Fruit fly (Drosophila melanogaster) whole organism, embryonic: Measurements from ENCODE around the gene IKKepsilon.

Experiments
- Atf3 ChIP-seq: fragments of 200-800 bp; sonication (Bioruptor generic); optimal IDR thresholded peaks from 3 replicates; lab custom pipeline; 2016; ENCODE audit warnings: missing biosample characterization, missing genetic modification characterization
- Bteb2 ChIP-seq: fragments of 200-800 bp; sonication (Bioruptor generic); optimal IDR thresholded peaks from 2 replicates; lab custom pipeline; 2016; ENCODE audit warnings: missing biosample characterization, missing genetic modification characterization
- CG10274 ChIP-seq: fragments of 200-800 bp; sonication (Bioruptor generic); optimal IDR thresholded peaks from 3 replicates; lab custom pipeline; 2017; ENCODE audit warnings: missing biosample characterization, mild to moderate bottlenecking, missing genetic modification characterization
- CG11456 ChIP-seq: fragments of 200-800 bp; sonication (Bioruptor generic); IDR thresholded peaks from 3 replicates; pipeline ENCODE4 v1.3.6; 2022; ENCODE audit warnings: missing biosample characterization, missing genetic modification characterization
- CG12391 ChIP-seq: fragments of 200-800 bp; sonication (Bioruptor generic); optimal IDR thresholded peaks from 3 replicates; lab custom pipeline; 2018; ENCODE audit warnings: missing biosample characterization, mild to moderate bottlenecking, missing genetic modification characterization, moderate library complexity
- CG13775 ChIP-seq: fragments of 200-800 bp; sonication (Bioruptor generic); optimal IDR thresholded peaks from 3 replicates; lab custom pipeline; 2017; ENCODE audit warnings: missing biosample characterization, mild to moderate bottlenecking, missing genetic modification characterization
- CG15073 ChIP-seq: fragments of 200-800 bp; sonication (Bioruptor generic); optimal IDR thresholded peaks from 2 replicates; lab custom pipeline; 2016; ENCODE audit warnings: missing biosample characterization, missing genetic modification characterization
- CG15601 ChIP-seq: fragments of 200-800 bp; sonication (Bioruptor generic); optimal IDR thresholded peaks from 3 replicates; lab custom pipeline; 2019; ENCODE audit warnings: missing biosample characterization, mild to moderate bottlenecking, missing genetic modification characterization, moderate library complexity
- CG17568 ChIP-seq: fragments of 200-800 bp; sonication (Bioruptor generic); optimal IDR thresholded peaks from 2 replicates; lab custom pipeline; 2018; ENCODE audit warnings: missing biosample characterization, mild to moderate bottlenecking, missing genetic modification characterization, moderate library complexity
- CG1792 ChIP-seq: fragments of 200-800 bp; sonication (Bioruptor generic); optimal IDR thresholded peaks from 2 replicates; lab custom pipeline; 2016; ENCODE audit warnings: missing biosample characterization, missing genetic modification characterization
- CG18599 ChIP-seq: fragments of 200-800 bp; sonication (Bioruptor generic); optimal IDR thresholded peaks from 3 replicates; lab custom pipeline; 2017; ENCODE audit warnings: missing biosample characterization, missing genetic modification characterization, mild to moderate bottlenecking, moderate library complexity, missing genetic modification reagents
- CG2129 ChIP-seq: fragments of 200-800 bp; sonication (Bioruptor generic); IDR thresholded peaks from 2 replicates; pipeline ENCODE4 v1.3.6; 2022; ENCODE audit warnings: missing biosample characterization, missing genetic modification characterization; ENCODE audit not compliant: partially characterized antibody
- CG30020 ChIP-seq: fragments of 200-800 bp; optimal IDR thresholded peaks from 2 replicates; lab custom pipeline; 2019; ENCODE audit warnings: missing biosample characterization, mild to moderate bottlenecking, missing genetic modification characterization, moderate library complexity
- CG32772 ChIP-seq: fragments of 200-800 bp; sonication (Bioruptor generic); IDR thresholded peaks from 2 replicates; pipeline ENCODE4 v1.3.6; 2022; ENCODE audit warnings: missing biosample characterization, missing genetic modification characterization
- CG43689 ChIP-seq: fragments of 200-800 bp; sonication (Bioruptor generic); IDR thresholded peaks from 2 replicates; pipeline ENCODE4 v1.3.6; 2022; ENCODE audit warnings: missing biosample characterization, missing genetic modification characterization
- CG5953 ChIP-seq: fragments of 200-800 bp; sonication (Bioruptor generic); IDR thresholded peaks from 2 replicates; pipeline ENCODE4 v1.3.6; 2022; ENCODE audit warnings: missing biosample characterization, missing genetic modification characterization
- CG7786 ChIP-seq: fragments of 200-800 bp; sonication (Bioruptor generic); optimal IDR thresholded peaks from 2 replicates; lab custom pipeline; 2016; ENCODE audit warnings: missing biosample characterization, missing genetic modification characterization
- CG8290 ChIP-seq, 3 experiments: fragments of 200-800 bp; sonication (Bioruptor generic); optimal IDR thresholded peaks; 2 replicates each; lab custom pipeline; 2016 to 2019; ENCODE audit warnings: missing biosample characterization in 3 of 3, missing genetic modification characterization in 3 of 3, mild to moderate bottlenecking in 2 of 3, moderate library complexity in 1 of 3
- CG9817 ChIP-seq: fragments of 200-800 bp; sonication (Bioruptor generic); optimal IDR thresholded peaks from 2 replicates; lab custom pipeline; 2018; ENCODE audit warnings: missing biosample characterization, mild to moderate bottlenecking, missing genetic modification characterization, moderate library complexity
- Dbx ChIP-seq: fragments of 200-800 bp; sonication (Bioruptor generic); IDR thresholded peaks from 3 replicates; pipeline ENCODE4 v1.3.6; 2022; ENCODE audit warnings: missing biosample characterization, missing genetic modification characterization
- Doc2 ChIP-seq: fragments of 200-800 bp; sonication (Bioruptor generic); IDR thresholded peaks from 2 replicates; pipeline ENCODE4 v1.3.6; 2022; ENCODE audit warnings: missing biosample characterization, missing genetic modification characterization
- Dp ChIP-seq: fragments of 200-800 bp; sonication (Bioruptor generic); optimal IDR thresholded peaks from 2 replicates; lab custom pipeline; 2018; ENCODE audit warnings: missing biosample characterization, mild to moderate bottlenecking, missing genetic modification characterization, moderate library complexity
- HHEX ChIP-seq: fragments of 200-800 bp; sonication (Bioruptor generic); optimal IDR thresholded peaks from 3 replicates; lab custom pipeline; 2017; ENCODE audit warnings: missing biosample characterization, mild to moderate bottlenecking, missing genetic modification characterization, missing genetic modification reagents
- Hmr ChIP-seq: fragments of 200-800 bp; sonication (Bioruptor generic); optimal IDR thresholded peaks from 3 replicates; lab custom pipeline; 2017; ENCODE audit warnings: mild to moderate bottlenecking, missing biosample characterization, missing genetic modification reagents, missing genetic modification characterization
- Hr39 ChIP-seq: fragments of >200 bp; optimal IDR thresholded peaks from 2 replicates; lab custom pipeline; 2017
- Nf-YC ChIP-seq: fragments of 200-800 bp; optimal IDR thresholded peaks from 3 replicates; lab custom pipeline; 2019; ENCODE audit warnings: missing biosample characterization, mild to moderate bottlenecking, missing genetic modification characterization, moderate library complexity
- Oli ChIP-seq: fragments of 200-800 bp; sonication (Bioruptor generic); optimal IDR thresholded peaks from 2 replicates; lab custom pipeline; 2018; ENCODE audit warnings: missing biosample characterization, mild to moderate bottlenecking, missing genetic modification characterization, moderate library complexity
- Sry-β ChIP-seq: fragments of 200-800 bp; sonication (Bioruptor generic); optimal IDR thresholded peaks from 2 replicates; lab custom pipeline; 2018; ENCODE audit warnings: missing biosample characterization, mild to moderate bottlenecking, missing genetic modification characterization, moderate library complexity
- Sry-δ ChIP-seq: fragments of 200-800 bp; sonication (Bioruptor generic); optimal IDR thresholded peaks from 2 replicates; lab custom pipeline; 2016; ENCODE audit warnings: missing biosample characterization, missing genetic modification characterization
- Xbp1 ChIP-seq: fragments of 200-800 bp; sonication (Bioruptor generic); optimal IDR thresholded peaks from 3 replicates; lab custom pipeline; 2016; ENCODE audit warnings: missing biosample characterization, mild to moderate bottlenecking, missing genetic modification characterization
- crol ChIP-seq: fragments of 200-800 bp; sonication (Bioruptor generic); IDR thresholded peaks from 2 replicates; pipeline ENCODE4 v1.3.6; 2022; ENCODE audit warnings: missing biosample characterization, missing genetic modification characterization
- dati ChIP-seq: fragments of 200-800 bp; sonication (Bioruptor generic); IDR thresholded peaks from 2 replicates; pipeline ENCODE4 v1.3.6; 2022; ENCODE audit warnings: missing biosample characterization, missing genetic modification characterization
- disco-r ChIP-seq: fragments of 200-800 bp; sonication (Bioruptor generic); optimal IDR thresholded peaks from 2 replicates; lab custom pipeline; 2016; ENCODE audit warnings: missing biosample characterization, missing genetic modification characterization
- esg ChIP-seq: fragments of 200-800 bp; sonication (Bioruptor generic); conservative IDR thresholded peaks from 2 replicates; pipeline ENCODE4 v1.3.6; 2022; ENCODE audit warnings: missing biosample characterization, missing genetic modification characterization
- ftz-f1 ChIP-seq: fragments of 200-800 bp; sonication (Bioruptor generic); optimal IDR thresholded peaks from 2 replicates; lab custom pipeline; 2016; ENCODE audit warnings: missing biosample characterization, missing genetic modification characterization
- gcm2 ChIP-seq: fragments of 200-800 bp; sonication (Bioruptor generic); optimal IDR thresholded peaks from 2 replicates; lab custom pipeline; 2016; ENCODE audit warnings: missing biosample characterization, missing genetic modification characterization
- hkb ChIP-seq, 2 experiments: fragments of 200-800 bp in 1 of 2; fragments of >200 bp in 1 of 2; sonication (Bioruptor generic) in 1 of 2; IDR thresholded peaks in 1 of 2; optimal IDR thresholded peaks in 1 of 2; 2 replicates each; pipeline versions ENCODE4 v1.3.6 to Lab custom; 2017 to 2022; ENCODE audit warnings: missing biosample characterization in 1 of 2, missing genetic modification characterization in 1 of 2
- kah ChIP-seq: fragments of 200-800 bp; sonication (Bioruptor generic); optimal IDR thresholded peaks from 2 replicates; lab custom pipeline; 2018; ENCODE audit warnings: missing biosample characterization, mild to moderate bottlenecking, missing genetic modification characterization
- lbe ChIP-seq: fragments of 200-800 bp; sonication (Bioruptor generic); optimal IDR thresholded peaks from 2 replicates; lab custom pipeline; 2016; ENCODE audit warnings: missing biosample characterization, mild to moderate bottlenecking, missing genetic modification characterization
- mld ChIP-seq: fragments of 200-800 bp; sonication (Bioruptor generic); IDR thresholded peaks from 3 replicates; pipeline ENCODE4 v1.3.6; 2022; ENCODE audit warnings: missing biosample characterization, missing genetic modification characterization; ENCODE audit not compliant: partially characterized antibody
- nerfin-1 ChIP-seq: fragments of 200-800 bp; sonication (Bioruptor generic); optimal IDR thresholded peaks from 3 replicates; lab custom pipeline; 2019; ENCODE audit warnings: missing biosample characterization, mild to moderate bottlenecking, missing genetic modification characterization, moderate library complexity
- nerfin-2 ChIP-seq: fragments of 200-800 bp; sonication (Bioruptor generic); IDR thresholded peaks from 2 replicates; pipeline ENCODE4 v1.3.6; 2022; ENCODE audit warnings: missing biosample characterization, missing genetic modification characterization; ENCODE audit not compliant: partially characterized antibody
- nmo ChIP-seq: fragments of 200-800 bp; sonication (Bioruptor generic); optimal IDR thresholded peaks from 2 replicates; lab custom pipeline; 2018; ENCODE audit warnings: missing biosample characterization, mild to moderate bottlenecking, missing genetic modification characterization, moderate library complexity
- psq ChIP-seq: fragments of 200-800 bp; sonication (Bioruptor generic); optimal IDR thresholded peaks from 2 replicates; lab custom pipeline; 2017; ENCODE audit warnings: missing biosample characterization, missing genetic modification characterization
- schlank ChIP-seq: fragments of 200-800 bp; sonication (Bioruptor generic); optimal IDR thresholded peaks from 2 replicates; lab custom pipeline; 2018; ENCODE audit warnings: missing biosample characterization, mild to moderate bottlenecking, missing genetic modification characterization
- sens-2 ChIP-seq: fragments of 200-800 bp; sonication (Bioruptor generic); IDR thresholded peaks from 2 replicates; pipeline ENCODE4 v1.3.6; 2022; ENCODE audit warnings: missing biosample characterization, missing genetic modification characterization
- seq ChIP-seq: fragments of 200-800 bp; sonication (Bioruptor generic); IDR thresholded peaks from 2 replicates; pipeline ENCODE4 v1.3.6; 2022; ENCODE audit warnings: missing biosample characterization, missing genetic modification characterization
- ssp ChIP-seq: fragments of 200-800 bp; sonication (Bioruptor generic); IDR thresholded peaks from 2 replicates; pipeline ENCODE4 v1.3.6; 2022; ENCODE audit warnings: missing biosample characterization, missing genetic modification characterization
- vfl ChIP-seq: fragments of 200-800 bp; sonication (Bioruptor generic); optimal IDR thresholded peaks from 2 replicates; lab custom pipeline; 2016; ENCODE audit warnings: missing biosample characterization, missing genetic modification characterization
- wor ChIP-seq: fragments of 200-800 bp; sonication (Bioruptor generic); IDR thresholded peaks from 2 replicates; pipeline ENCODE4 v1.3.6; 2022; ENCODE audit warnings: missing biosample characterization, missing genetic modification characterization
- zen ChIP-seq: fragments of 200-800 bp; sonication (Bioruptor generic); optimal IDR thresholded peaks from 3 replicates; lab custom pipeline; 2018; ENCODE audit warnings: missing biosample characterization, mild to moderate bottlenecking, missing genetic modification characterization, moderate library complexity

The IKKepsilon gene

DNA sequence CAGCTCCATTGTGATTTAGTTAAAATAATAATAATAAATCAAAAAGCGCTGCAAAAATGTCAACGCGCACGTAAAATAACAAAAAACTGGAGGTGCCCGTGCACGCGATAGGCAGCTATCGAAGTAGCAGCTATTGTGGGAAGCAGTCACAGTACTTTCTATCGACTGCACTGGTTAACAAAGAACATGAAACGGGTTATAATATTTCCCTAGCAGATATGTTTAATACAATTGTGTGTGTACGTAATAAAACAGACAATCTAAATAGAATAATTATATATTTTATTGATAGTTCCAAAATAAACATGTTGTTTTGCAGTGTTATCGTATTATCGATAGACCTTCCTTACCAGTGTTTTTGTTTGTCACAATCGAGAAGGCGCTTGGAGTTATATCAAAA, at the start of gene IKKepsilon, which contains the start of gene CG31678 (continued):
- TF ChIP-seq hkb (optimal IDR thresholded peaks at IDR 0.05; lab: Kevin White, UChicago) (no peak), hkb (GFP tag; IDR thresholded peaks at IDR 0.05; lab: Robert Waterston, UW) (no peak), Nf-YC (tag; lab: Kevin White, UChicago) (no peak), lbe (GFP tag; lab: Kevin White, UChicago) (peak; percentile 40), CG30020 (tag; lab: Kevin White, UChicago) (peak; percentile 51), zen (tag; lab: Kevin White, UChicago) (no peak), Xbp1 (GFP tag; lab: Kevin White, UChicago) (peak; percentile 61), CG43689 (GFP tag; lab: Robert Waterston, UW) (no peak), sens-2 (no peak), disco-r (GFP tag; lab: Kevin White, UChicago) (no peak), CG7786 (GFP tag; lab: Kevin White, UChicago) (no peak), CG1792 (GFP tag; lab: Kevin White, UChicago) (no peak), seq (no peak), mld (GFP tag; lab: Robert Waterston, UW) (peak; percentile 74; the same call in 2 of the 3 replicates), CG8290 (GFP tag; optimal IDR thresholded peaks at IDR 0.05; lab: Kevin White, UChicago) (peak; percentile 2), CG8290 (tag; optimal IDR thresholded peaks at IDR 0.05; lab: Kevin White, UChicago) (no peak), Dbx (GFP tag; lab: Robert Waterston, UW) (no peak), vfl (GFP tag; lab: Kevin White, UChicago) (no peak), gcm2 (no peak), Sry-δ (GFP tag; lab: Kevin White, UChicago) (peak; percentile 70), dati (GFP tag; lab: Robert Waterston, UW) (no peak), Dp (GFP tag; lab: Kevin White, UChicago) (peak; percentile 29), ssp (peak; percentile 27; the same call in 1 of the 2 replicates), CG5953 (GFP tag; lab: Robert Waterston, UW) (no peak), Hmr (GFP tag; lab: Kevin White, UChicago) (no peak), CG11456 (GFP tag; lab: Robert Waterston, UW) (no peak; the same call in 2 of the 3 replicates), esg (GFP tag; lab: Robert Waterston, UW) (peak; percentile 58), Doc2 (no peak), CG15073 (GFP tag; lab: Kevin White, UChicago) (no peak), kah (GFP tag; lab: Kevin White, UChicago) (no peak), HHEX (GFP tag; lab: Kevin White, UChicago) (no peak), CG18599 (GFP tag; lab: Kevin White, UChicago) (no peak), Bteb2 (GFP tag; lab: Kevin White, UChicago) (no peak), ftz-f1 (GFP tag; lab: Kevin White, UChicago) (no peak), CG10274 (GFP tag; lab: Kevin White, UChicago) (no peak), CG12391 (tag; lab: Kevin White, UChicago) (peak; percentile 63), Oli (tag; lab: Kevin White, UChicago) (no peak), Sry-β (peak; percentile 88), nerfin-1 (tag; lab: Kevin White, UChicago) (no peak), nerfin-2 (peak; percentile 97), psq (GFP tag; lab: Kevin White, UChicago) (no peak), schlank (tag; lab: Kevin White, UChicago) (no peak), CG32772 (GFP tag; lab: Robert Waterston, UW) (no peak), Hr39 (lab: Kevin White, UChicago) (no peak), nmo (GFP tag; lab: Kevin White, UChicago) (peak; percentile 66), Atf3 (GFP tag; lab: Kevin White, UChicago) (no peak), CG17568 (GFP tag; lab: Kevin White, UChicago) (no peak), CG15601 (tag; lab: Kevin White, UChicago) (no peak), CG13775 (GFP tag; lab: Kevin White, UChicago) (peak; percentile 6), crol (GFP tag; lab: Robert Waterston, UW) (no peak), CG2129 (GFP tag; lab: Robert Waterston, UW) (peak; percentile 73), CG9817 (tag; lab: Kevin White, UChicago) (no peak), wor (no peak)
